Fruit fly (Drosophila melanogaster) whole organism, pupa: ENCODE results near the gene sage.

Source experiments
- CG10348 ChIP-seq: fragments of 200-800 bp; sonication (Bioruptor generic); IDR thresholded peaks from 2 replicates; pipeline ENCODE4 v1.3.6; 2022; ENCODE audit warnings: missing biosample characterization, missing genetic modification characterization
- CG12605 ChIP-seq: fragments of 200-800 bp; sonication (Bioruptor generic); IDR thresholded peaks from 2 replicates; pipeline ENCODE4 v1.3.6; 2022; ENCODE audit warnings: missing biosample characterization, missing genetic modification characterization
- CG13204 ChIP-seq: fragments of 200-800 bp; sonication (Bioruptor generic); optimal IDR thresholded peaks from 2 replicates; lab custom pipeline; 2018; ENCODE audit warnings: missing biosample characterization, mild to moderate bottlenecking, missing genetic modification characterization, moderate library complexity
- CG14655 ChIP-seq: fragments of 200-800 bp; sonication (Bioruptor generic); optimal IDR thresholded peaks from 3 replicates; lab custom pipeline; 2017; ENCODE audit warnings: mild to moderate bottlenecking, missing biosample characterization, missing genetic modification reagents, missing genetic modification characterization
- CG15710 ChIP-seq: fragments of 200-800 bp; sonication (Bioruptor generic); optimal IDR thresholded peaks from 2 replicates; lab custom pipeline; 2018; ENCODE audit warnings: missing biosample characterization, mild to moderate bottlenecking, missing genetic modification characterization, moderate library complexity
- CG17806 ChIP-seq: fragments of 200-800 bp; sonication (Bioruptor generic); optimal IDR thresholded peaks from 2 replicates; lab custom pipeline; 2018; ENCODE audit warnings: missing biosample characterization, mild to moderate bottlenecking, missing genetic modification characterization, moderate library complexity
- CG32121 ChIP-seq: fragments of 200-800 bp; sonication (Bioruptor generic); IDR thresholded peaks from 2 replicates; pipeline ENCODE4 v1.3.6; 2022; ENCODE audit warnings: missing biosample characterization, missing genetic modification characterization
- CG34367 ChIP-seq: fragments of 200-800 bp; sonication (Bioruptor generic); optimal IDR thresholded peaks from 2 replicates; lab custom pipeline; 2018; ENCODE audit warnings: missing biosample characterization, mild to moderate bottlenecking, missing genetic modification characterization
- CG4496 ChIP-seq: fragments of 200-800 bp; sonication (Bioruptor generic); IDR thresholded peaks from 3 replicates; pipeline ENCODE4 v1.3.6; 2022; ENCODE audit warnings: missing biosample characterization, missing genetic modification characterization
- CG8159 ChIP-seq: fragments of 200-800 bp; sonication (Bioruptor generic); optimal IDR thresholded peaks from 3 replicates; lab custom pipeline; 2018; ENCODE audit warnings: missing biosample characterization, mild to moderate bottlenecking, missing genetic modification characterization, moderate library complexity
- CG8301 ChIP-seq: fragments of 200-800 bp; sonication (Bioruptor generic); optimal IDR thresholded peaks from 2 replicates; lab custom pipeline; 2018; ENCODE audit warnings: missing biosample characterization, mild to moderate bottlenecking, missing genetic modification characterization
- CG9948 ChIP-seq: fragments of 200-800 bp; sonication (Bioruptor generic); optimal IDR thresholded peaks from 2 replicates; lab custom pipeline; 2018; ENCODE audit warnings: missing biosample characterization, mild to moderate bottlenecking, missing genetic modification characterization, moderate library complexity
- D1 ChIP-seq: fragments of 200-800 bp; sonication (Bioruptor generic); optimal IDR thresholded peaks from 2 replicates; lab custom pipeline; 2018; ENCODE audit warnings: missing biosample characterization, mild to moderate bottlenecking, missing genetic modification characterization, moderate library complexity
- EcR ChIP-seq: fragments of 200-800 bp; sonication (Bioruptor generic); optimal IDR thresholded peaks from 3 replicates; lab custom pipeline; 2019; ENCODE audit warnings: missing biosample characterization, missing genetic modification characterization, mild to moderate bottlenecking, moderate library complexity, missing genetic modification reagents
- Ets98B ChIP-seq: fragments of 200-800 bp; sonication (Bioruptor generic); IDR thresholded peaks from 2 replicates; pipeline ENCODE4 v1.3.6; 2022; ENCODE audit warnings: missing biosample characterization, missing genetic modification characterization
- Pif1A ChIP-seq: fragments of 200-800 bp; sonication (Bioruptor generic); optimal IDR thresholded peaks from 3 replicates; lab custom pipeline; 2016; ENCODE audit warnings: missing biosample characterization, missing genetic modification characterization
- Pif1B ChIP-seq: fragments of 200-800 bp; sonication (Bioruptor generic); optimal IDR thresholded peaks from 3 replicates; lab custom pipeline; 2016; ENCODE audit warnings: missing biosample characterization, missing genetic modification characterization
- Snoo ChIP-seq: fragments of 200-800 bp; sonication (Bioruptor generic); optimal IDR thresholded peaks from 3 replicates; lab custom pipeline; 2017; ENCODE audit warnings: missing biosample characterization, mild to moderate bottlenecking, missing genetic modification characterization, inconsistent platforms
- fd96Ca ChIP-seq: fragments of 200-800 bp; sonication (Bioruptor generic); IDR thresholded peaks from 3 replicates; pipeline ENCODE4 v1.3.6; 2022; ENCODE audit warnings: missing biosample characterization, missing genetic modification characterization
- gl ChIP-seq: fragments of 200-800 bp; sonication (Bioruptor generic); optimal IDR thresholded peaks from 2 replicates; lab custom pipeline; 2018; ENCODE audit warnings: missing biosample characterization, mild to moderate bottlenecking, missing genetic modification characterization
- rn ChIP-seq: fragments of 200-800 bp; sonication (Bioruptor generic); IDR thresholded peaks from 2 replicates; pipeline ENCODE4 v1.3.6; 2022; ENCODE audit warnings: missing biosample characterization, missing genetic modification characterization

The sage gene

DNA sequence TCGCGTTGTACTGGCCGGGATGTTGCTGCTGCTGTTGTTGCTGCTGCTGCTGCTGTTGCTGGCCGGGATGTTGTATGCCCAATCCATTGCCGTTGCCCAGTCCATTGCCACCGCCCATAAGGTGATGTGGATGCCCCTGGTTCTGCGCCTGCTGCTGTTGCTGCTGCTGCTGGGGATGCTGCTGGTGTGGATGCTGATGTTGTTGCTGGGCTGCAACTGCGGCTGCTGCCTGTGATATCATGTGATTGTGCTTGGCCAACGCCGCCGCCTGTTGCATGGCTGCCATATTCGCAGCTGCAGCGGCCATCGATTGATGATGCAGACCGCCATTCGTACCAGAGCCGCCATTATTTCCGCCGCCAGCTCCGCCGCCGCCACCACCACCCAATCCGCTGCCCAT, 31.6 kb downstream of the sage start:
- no peak for TF ChIP-seq CG15710 (tag; lab: Kevin White, UChicago)
- TF ChIP-seq CG14655 = no peak
- TF ChIP-seq CG13204 = no peak
- TF ChIP-seq rn (GFP tag; lab: Robert Waterston, UW) = no peak

DNA sequence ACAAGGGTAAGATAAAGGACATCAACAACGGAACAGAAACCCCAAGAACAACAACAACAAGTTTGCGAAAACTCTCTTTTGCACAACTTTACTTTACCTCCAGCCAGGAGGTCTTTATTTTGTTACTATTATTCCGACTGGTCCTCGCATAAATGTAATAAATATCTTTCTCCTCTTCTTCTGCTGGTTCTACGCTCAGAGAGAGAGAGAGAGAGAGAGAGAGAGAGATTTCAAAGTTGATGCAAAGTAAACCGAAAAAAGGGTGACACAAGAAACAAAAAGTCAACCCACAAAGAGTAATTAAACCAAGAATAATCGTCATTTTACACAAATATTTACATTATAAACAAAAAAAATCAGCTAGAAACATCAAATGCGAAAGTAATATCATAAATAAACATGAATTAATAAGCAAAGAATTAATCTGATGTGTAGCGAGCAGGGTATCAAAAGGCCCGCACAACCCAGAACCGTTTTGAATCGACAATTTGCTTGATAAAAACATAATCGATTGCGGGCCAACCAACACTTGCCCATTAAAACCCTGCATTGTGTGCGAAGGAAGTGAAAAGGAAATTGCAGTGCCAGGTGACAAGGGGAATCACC, 33.8 kb downstream of the sage start:
- TF ChIP-seq CG4496 = peak; percentile 58; the same call in 1 of the 3 replicates
- no peak for TF ChIP-seq CG10348 (GFP tag; lab: Robert Waterston, UW)
- TF ChIP-seq CG32121 = 0 out of 2 replicates have a peak, but pooled peaks have one; percentile 23
- TF ChIP-seq fd96Ca = no peak; the same call in 2 of the 3 replicates
- TF ChIP-seq Pif1B (GFP tag; lab: Kevin White, UChicago) = peak; percentile 48
- peak; percentile 54 for TF ChIP-seq CG14655
- peak; percentile 12 for TF ChIP-seq D1 (tag; lab: Kevin White, UChicago)
- no peak for TF ChIP-seq EcR (GFP tag; lab: Kevin White, UChicago)
- peak; percentile 38 for TF ChIP-seq CG15710 (tag; lab: Kevin White, UChicago)
- peak; percentile 54 for TF ChIP-seq Pif1A (GFP tag; lab: Kevin White, UChicago)
- TF ChIP-seq CG17806 (tag; lab: Kevin White, UChicago) = peak; percentile 65
- no peak for TF ChIP-seq rn (GFP tag; lab: Robert Waterston, UW)
- no peak for TF ChIP-seq Ets98B
- peak; percentile 57; the same call in 1 of the 2 replicates for TF ChIP-seq CG12605 (GFP tag; lab: Robert Waterston, UW)
- TF ChIP-seq CG8159 (tag; lab: Kevin White, UChicago) = peak; percentile 77
- peak; percentile 52 for TF ChIP-seq CG9948 (tag; lab: Kevin White, UChicago)
- TF ChIP-seq CG8301 = peak; percentile 42
- TF ChIP-seq gl (tag; lab: Kevin White, UChicago) = no peak
- peak; percentile 42 for TF ChIP-seq Snoo (tag; lab: Kevin White, UChicago)
- peak; percentile 57 for TF ChIP-seq CG34367 (tag; lab: Kevin White, UChicago)
- TF ChIP-seq, all 21 proteins: peak for 14

DNA sequence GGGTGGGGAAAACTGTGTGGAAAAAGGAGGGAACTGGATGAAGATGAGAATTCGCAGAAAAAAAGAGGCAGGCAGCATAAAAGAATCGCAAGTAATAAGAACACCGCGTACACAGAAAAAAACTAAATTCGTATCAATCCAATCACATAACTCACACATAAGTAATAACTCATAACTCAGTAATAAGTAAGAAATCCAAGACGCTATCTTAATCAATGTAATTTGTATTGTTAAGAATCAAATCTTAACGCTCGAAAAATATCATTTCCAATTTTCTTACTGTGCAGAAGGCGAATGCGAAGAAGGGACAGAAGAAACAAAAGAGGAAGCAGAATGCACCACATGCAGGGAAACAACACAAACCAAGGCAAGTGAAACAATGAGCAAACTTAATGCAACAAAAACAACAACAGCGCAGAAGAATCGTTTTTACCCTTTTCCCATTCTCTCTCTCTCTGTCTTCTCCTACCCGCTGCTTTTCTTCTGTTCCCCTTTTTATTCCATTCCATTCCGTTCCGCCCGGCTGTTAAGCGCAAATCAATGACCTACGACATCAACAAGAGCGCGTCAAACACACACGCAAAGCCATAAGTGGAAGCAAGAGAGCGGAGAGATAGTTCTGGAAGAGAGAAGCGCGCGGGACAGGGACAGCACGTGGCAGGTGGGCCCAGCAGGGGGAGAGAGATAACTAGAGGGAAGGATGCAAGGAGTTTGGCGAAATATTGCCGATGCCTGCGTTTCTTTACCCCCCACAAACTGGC, 34.7 kb downstream of the sage start:
- TF ChIP-seq gl (tag; lab: Kevin White, UChicago) (peak; percentile 99), CG8301 (peak; percentile 99), Pif1A (GFP tag; lab: Kevin White, UChicago) (peak; percentile 99), Snoo (tag; lab: Kevin White, UChicago) (peak; percentile 99), CG15710 (tag; lab: Kevin White, UChicago) (peak; percentile 100), CG4496 (peak; percentile 98), CG13204 (peak; percentile 98), CG32121 (peak; percentile 88), CG8159 (tag; lab: Kevin White, UChicago) (peak; percentile 100), CG17806 (tag; lab: Kevin White, UChicago) (peak; percentile 100), CG34367 (tag; lab: Kevin White, UChicago) (peak; percentile 100), Ets98B (peak; percentile 95), D1 (tag; lab: Kevin White, UChicago) (peak; percentile 99), CG12605 (GFP tag; lab: Robert Waterston, UW) (peak; percentile 97), EcR (GFP tag; lab: Kevin White, UChicago) (peak; percentile 98), CG9948 (tag; lab: Kevin White, UChicago) (peak; percentile 100), Pif1B (GFP tag; lab: Kevin White, UChicago) (peak; percentile 99), fd96Ca (peak; percentile 89), rn (GFP tag; lab: Robert Waterston, UW) (peak; percentile 95), CG14655 (peak; percentile 99), CG10348 (GFP tag; lab: Robert Waterston, UW) (peak; percentile 75; the same call in 1 of the 2 replicates)

DNA sequence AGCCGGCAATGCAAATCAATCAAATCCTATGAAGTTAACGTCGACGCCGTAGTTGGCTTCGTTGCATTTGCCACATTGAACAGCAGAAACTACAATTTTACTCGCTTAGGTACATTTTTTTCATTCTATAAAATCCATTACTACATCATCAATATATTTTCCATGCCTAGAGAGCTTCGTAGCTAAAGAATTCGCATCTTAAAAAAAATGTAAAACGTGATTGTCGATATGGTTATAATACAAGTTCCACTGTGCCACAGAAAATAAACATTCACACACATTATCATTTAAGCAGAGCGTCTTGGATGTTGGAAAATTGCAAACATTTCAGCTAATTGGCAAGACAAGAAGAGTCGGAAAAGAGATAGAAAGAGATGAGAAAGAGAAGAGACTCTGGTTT, 36.0 kb downstream of the sage start:
- TF ChIP-seq Ets98B (peak; percentile 34; the same call in 1 of the 2 replicates), fd96Ca (peak; percentile 39; the same call in 1 of the 3 replicates), CG4496 (peak; percentile 77), Pif1A (GFP tag; lab: Kevin White, UChicago) (no peak), CG32121 (0 out of 2 replicates have a peak, but pooled peaks have one; percentile 34), CG14655 (peak; percentile 51), CG9948 (tag; lab: Kevin White, UChicago) (no peak), CG8301 (peak; percentile 69)
- TF ChIP-seq, all 21 proteins: peak for 6

DNA sequence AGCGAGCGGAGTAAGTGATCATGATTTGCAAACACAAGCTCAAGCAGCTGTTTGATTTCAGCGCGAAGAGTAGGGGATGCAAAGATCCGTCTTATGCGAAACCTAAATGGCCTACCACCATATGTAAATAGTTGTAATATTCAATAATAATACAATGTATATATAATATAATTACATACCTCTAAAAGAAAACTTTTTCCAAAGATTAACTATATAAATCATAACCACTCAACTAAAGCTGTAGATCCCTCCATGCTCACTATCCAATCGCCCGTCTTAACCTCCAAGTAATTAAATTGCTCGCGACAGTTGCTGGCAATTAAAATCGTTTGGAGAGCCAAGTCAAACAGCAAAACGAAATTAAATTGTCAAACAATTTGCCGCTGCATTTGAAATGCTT, 36.6 kb downstream of the sage start:
- TF ChIP-seq CG32121 (peak; percentile 95), Snoo (tag; lab: Kevin White, UChicago) (peak; percentile 80), Pif1B (GFP tag; lab: Kevin White, UChicago) (peak; percentile 81), CG4496 (peak; percentile 94), CG17806 (tag; lab: Kevin White, UChicago) (peak; percentile 88), CG12605 (GFP tag; lab: Robert Waterston, UW) (peak; percentile 91), CG15710 (tag; lab: Kevin White, UChicago) (peak; percentile 82), gl (tag; lab: Kevin White, UChicago) (peak; percentile 51), fd96Ca (peak; percentile 88), CG13204 (no peak), CG8301 (peak; percentile 83), CG34367 (tag; lab: Kevin White, UChicago) (peak; percentile 76), CG9948 (tag; lab: Kevin White, UChicago) (peak; percentile 84), Pif1A (GFP tag; lab: Kevin White, UChicago) (peak; percentile 82), EcR (GFP tag; lab: Kevin White, UChicago) (no peak), D1 (tag; lab: Kevin White, UChicago) (peak; percentile 53), rn (GFP tag; lab: Robert Waterston, UW) (peak; percentile 84), CG10348 (GFP tag; lab: Robert Waterston, UW) (peak; percentile 88), CG8159 (tag; lab: Kevin White, UChicago) (peak; percentile 87), CG14655 (peak; percentile 91), Ets98B (peak; percentile 94)
